Worm (Caenorhabditis elegans) whole organism, young adult: ENCODE data around the gene epac-1.

ENCODE experiments used
- B0261.1 ChIP-seq: sonication (generic microtip); optimal IDR thresholded peaks from 2 replicates; lab custom pipeline; 2016; ENCODE audit warnings: mild to moderate bottlenecking, missing genetic modification characterization, moderate library complexity, missing compliant biosample characterization
- C06A6.2 ChIP-seq: fragments of 200-800 bp; sonication (Bioruptor generic); conservative IDR thresholded peaks from 2 replicates; pipeline ENCODE4 v1.3.6; 2022; ENCODE audit warnings: missing genetic modification characterization, missing compliant biosample characterization
- C17E4.6 ChIP-seq: fragments of 200-800 bp; sonication (Bioruptor generic); IDR thresholded peaks from 2 replicates; pipeline ENCODE4 v1.3.6; 2022; ENCODE audit warnings: missing genetic modification reagents, missing genetic modification characterization, missing compliant biosample characterization
- F52B5.7 ChIP-seq: sonication (generic microtip); optimal IDR thresholded peaks from 2 replicates; lab custom pipeline; 2016; ENCODE audit warnings: mild to moderate bottlenecking, missing genetic modification characterization, missing compliant biosample characterization
- F55B11.4 ChIP-seq: sonication (generic microtip); optimal IDR thresholded peaks from 2 replicates; lab custom pipeline; 2016; ENCODE audit warnings: missing compliant biosample characterization, missing genetic modification characterization, borderline replicate concordance; ENCODE audit not compliant: insufficient read depth
- F57A8.1 ChIP-seq: fragments of 200-800 bp; sonication (Bioruptor generic); optimal IDR thresholded peaks from 2 replicates; lab custom pipeline; 2018; ENCODE audit warnings: mild to moderate bottlenecking, missing genetic modification characterization, moderate library complexity, missing compliant biosample characterization
- F57C9.4 ChIP-seq: sonication (generic microtip); optimal IDR thresholded peaks from 2 replicates; lab custom pipeline; 2017; ENCODE audit warnings: mild to moderate bottlenecking, missing genetic modification characterization, missing compliant biosample characterization
- T07F8.4 ChIP-seq: sonication (generic microtip); optimal IDR thresholded peaks from 2 replicates; lab custom pipeline; 2016; ENCODE audit warnings: mild to moderate bottlenecking, missing genetic modification characterization, moderate library complexity, missing compliant biosample characterization
- T26A5.8 ChIP-seq: sonication (generic microtip); optimal IDR thresholded peaks from 2 replicates; lab custom pipeline; 2016; ENCODE audit warnings: missing genetic modification characterization, missing compliant biosample characterization
- Y56A3A.18 ChIP-seq: fragments of 200-800 bp; sonication (Bioruptor generic); IDR thresholded peaks from 2 replicates; pipeline ENCODE4 v1.3.6; 2022; ENCODE audit warnings: missing genetic modification reagents, missing genetic modification characterization, missing compliant biosample characterization
- Y95B8A.8 ChIP-seq: fragments of 200-800 bp; sonication (Bioruptor generic); IDR thresholded peaks from 2 replicates; pipeline ENCODE4 v1.3.6; 2022; ENCODE audit warnings: missing genetic modification reagents, missing genetic modification characterization, missing compliant biosample characterization
- aptf-2 ChIP-seq: fragments of 200-800 bp; sonication (Bioruptor generic); conservative IDR thresholded peaks from 2 replicates; pipeline ENCODE4 v1.3.6; 2022; ENCODE audit warnings: missing genetic modification reagents, missing genetic modification characterization, missing compliant biosample characterization
- bed-2 ChIP-seq: fragments of 200-800 bp; sonication (Bioruptor generic); IDR thresholded peaks from 2 replicates; pipeline ENCODE4 v1.3.6; 2022; ENCODE audit warnings: missing genetic modification reagents, missing genetic modification characterization, missing compliant biosample characterization
- ccch-3 ChIP-seq: fragments of 200-800 bp; sonication (Bioruptor generic); optimal IDR thresholded peaks from 2 replicates; lab custom pipeline; 2018; ENCODE audit warnings: mild to moderate bottlenecking, missing genetic modification characterization, missing compliant biosample characterization
- cebp-1 ChIP-seq, 2 experiments: fragments of 200-800 bp in 1 of 2; sonication (Bioruptor generic) in 1 of 2; sonication (generic microtip) in 1 of 2; IDR thresholded peaks in 1 of 2; optimal IDR thresholded peaks in 1 of 2; 2 replicates each; pipeline versions ENCODE4 v1.3.6 to Lab custom; 2017 to 2022; ENCODE audit warnings: missing compliant biosample characterization in 2 of 2, missing genetic modification characterization in 2 of 2, mild to moderate bottlenecking in 1 of 2, missing genetic modification reagents in 1 of 2, moderate library complexity in 1 of 2
- cebp-2 ChIP-seq: fragments of 200-800 bp; sonication (Bioruptor generic); IDR thresholded peaks from 2 replicates; pipeline ENCODE4 v1.3.6; 2022; ENCODE audit warnings: missing genetic modification characterization, missing compliant biosample characterization
- ceh-27 ChIP-seq: fragments of 200-800 bp; sonication (Bioruptor generic); optimal IDR thresholded peaks from 2 replicates; lab custom pipeline; 2018; ENCODE audit warnings: mild to moderate bottlenecking, missing genetic modification characterization, moderate library complexity, missing compliant biosample characterization
- ceh-91 ChIP-seq: fragments of 200-800 bp; sonication (Bioruptor generic); IDR thresholded peaks from 2 replicates; pipeline ENCODE4 v1.3.6; 2022; ENCODE audit warnings: missing genetic modification reagents, missing genetic modification characterization, missing compliant biosample characterization
- die-1 ChIP-seq: sonication (generic microtip); optimal IDR thresholded peaks from 2 replicates; lab custom pipeline; 2016; ENCODE audit warnings: missing genotype, mild to moderate bottlenecking, missing genetic modification characterization, missing compliant biosample characterization
- egl-18 ChIP-seq: fragments of 200-800 bp; sonication (Bioruptor generic); IDR thresholded peaks from 2 replicates; pipeline ENCODE4 v1.3.6; 2022; ENCODE audit warnings: missing genetic modification reagents, missing genetic modification characterization, missing compliant biosample characterization
- egl-44 ChIP-seq: fragments of 200-800 bp; sonication (Bioruptor generic); IDR thresholded peaks from 2 replicates; pipeline ENCODE4 v1.3.6; 2022; ENCODE audit warnings: missing genetic modification reagents, missing genetic modification characterization, missing compliant biosample characterization
- let-526 ChIP-seq: fragments of 200-800 bp; sonication (Bioruptor generic); IDR thresholded peaks from 2 replicates; pipeline ENCODE4 v1.3.6; 2022; ENCODE audit warnings: missing genetic modification reagents, missing genetic modification characterization, missing compliant biosample characterization
- let-607 ChIP-seq, 2 experiments: fragments of 200-800 bp in 1 of 2; sonication (Bioruptor generic) in 1 of 2; sonication (generic microtip) in 1 of 2; optimal IDR thresholded peaks; 2 replicates each; lab custom pipeline; 2016 to 2018; ENCODE audit warnings: mild to moderate bottlenecking in 2 of 2, missing compliant biosample characterization in 2 of 2, missing genetic modification characterization in 2 of 2, moderate library complexity in 2 of 2, missing genotype in 1 of 2
- lin-40 ChIP-seq: sonication (generic microtip); optimal IDR thresholded peaks from 2 replicates; lab custom pipeline; 2016; ENCODE audit warnings: missing genetic modification characterization, mild to moderate bottlenecking, missing compliant biosample characterization, missing genotype, missing genetic modification reagents
- lin-54 ChIP-seq: fragments of 200-800 bp; sonication (Bioruptor generic); optimal IDR thresholded peaks from 2 replicates; lab custom pipeline; 2018; ENCODE audit warnings: mild to moderate bottlenecking, missing genetic modification characterization, missing compliant biosample characterization
- lsy-27 ChIP-seq: sonication (generic microtip); optimal IDR thresholded peaks from 2 replicates; lab custom pipeline; 2017; ENCODE audit warnings: missing genetic modification characterization, mild to moderate bottlenecking, missing compliant biosample characterization, antibody characterized with exemption, missing genotype, borderline replicate concordance; ENCODE audit not compliant: insufficient read depth
- mes-4 ChIP-seq: sonication (generic microtip); optimal IDR thresholded peaks from 2 replicates; lab custom pipeline; 2016; ENCODE audit warnings: missing genotype, missing genetic modification characterization, missing compliant biosample characterization
- nhr-80 ChIP-seq: sonication (generic microtip); optimal IDR thresholded peaks from 2 replicates; lab custom pipeline; 2016; ENCODE audit warnings: missing genetic modification characterization, missing compliant biosample characterization
- repo-1 ChIP-seq: sonication (generic microtip); optimal IDR thresholded peaks from 2 replicates; lab custom pipeline; 2017; ENCODE audit warnings: mild to moderate bottlenecking, missing genetic modification characterization, missing compliant biosample characterization
- rpc-1 ChIP-seq, 2 experiments: fragments of 150-350 bp in 1 of 2; sonication (generic microtip) in 1 of 2; optimal IDR thresholded peaks; 2 replicates each; lab custom pipeline; 2014 to 2018; ENCODE audit warnings: missing biosample characterization in 1 of 2, missing genetic modification characterization in 1 of 2, missing genetic modification reagents in 1 of 2, missing genotype in 1 of 2
- sdz-38 ChIP-seq: sonication (generic microtip); optimal IDR thresholded peaks from 2 replicates; lab custom pipeline; 2016; ENCODE audit warnings: missing genotype, missing genetic modification characterization, missing compliant biosample characterization
- sea-2 ChIP-seq: fragments of 200-800 bp; sonication (Bioruptor generic); IDR thresholded peaks from 2 replicates; pipeline ENCODE4 v1.3.6; 2022; ENCODE audit warnings: missing genetic modification characterization, missing compliant biosample characterization
- snpc-1.1 ChIP-seq: sonication (generic microtip); optimal IDR thresholded peaks from 2 replicates; lab custom pipeline; 2017; ENCODE audit warnings: missing genetic modification characterization, mild to moderate bottlenecking, missing compliant biosample characterization, antibody characterized with exemption, moderate library complexity, missing genotype, missing genetic modification reagents; ENCODE audit not compliant: insufficient read depth
- snpc-1.3 ChIP-seq: sonication (generic microtip); optimal IDR thresholded peaks from 2 replicates; lab custom pipeline; 2017; ENCODE audit warnings: missing genetic modification characterization, mild to moderate bottlenecking, missing compliant biosample characterization, antibody characterized with exemption, moderate library complexity, missing genotype, missing genetic modification reagents; ENCODE audit not compliant: insufficient read depth
- somi-1 ChIP-seq: fragments of 200-800 bp; sonication (Bioruptor generic); optimal IDR thresholded peaks from 2 replicates; lab custom pipeline; 2018; ENCODE audit warnings: mild to moderate bottlenecking, missing genetic modification characterization, missing compliant biosample characterization
- tlf-1 ChIP-seq: fragments of 200-800 bp; sonication (Bioruptor generic); optimal IDR thresholded peaks from 2 replicates; lab custom pipeline; 2018; ENCODE audit warnings: mild to moderate bottlenecking, missing genetic modification characterization, missing compliant biosample characterization
- ztf-6 ChIP-seq: fragments of 200-800 bp; sonication (Bioruptor generic); IDR thresholded peaks from 2 replicates; pipeline ENCODE4 v1.3.6; 2022; ENCODE audit warnings: missing genetic modification reagents, missing genetic modification characterization, missing compliant biosample characterization

epac-1 gene

ce11 chrIII:10160385-10160784, 28.6 kb upstream of the epac-1 start, which contains the start of the genes K08E5.5 and mua-3:
Gene K08E5.5 (minus strand): TSS chrIII:10160485.
Gene mua-3 (plus strand): TSS chrIII:10160697.
- TF ChIP-seq bed-2: no peak
- no peak for TF ChIP-seq aptf-2 (GFP tag; lab: Robert Waterston, UW)
- no peak for TF ChIP-seq F57A8.1 (GFP tag; lab: Kevin White, UChicago)
- no peak for TF ChIP-seq F55B11.4 (tag; lab: Kevin White, UChicago)
- TF ChIP-seq F57C9.4 (tag; lab: Kevin White, UChicago): no peak
- no peak for TF ChIP-seq mes-4 (tag; lab: Kevin White, UChicago)
- no peak for TF ChIP-seq rpc-1 (optimal IDR thresholded peaks at IDR 0.05; lab: Kevin White, UChicago)
- TF ChIP-seq rpc-1 (tag; optimal IDR thresholded peaks at IDR 0.05; lab: Kevin White, UChicago): no peak
- no peak for TF ChIP-seq T07F8.4
- TF ChIP-seq tlf-1 (GFP tag; lab: Kevin White, UChicago): no peak
- no peak for TF ChIP-seq let-526 (GFP tag; lab: Robert Waterston, UW)
- no peak for TF ChIP-seq ccch-3 (GFP tag; lab: Kevin White, UChicago)
- no peak for TF ChIP-seq T26A5.8 (tag; lab: Kevin White, UChicago)
- TF ChIP-seq snpc-1.1 (tag; lab: Kevin White, UChicago): no peak
- TF ChIP-seq repo-1 (tag; lab: Kevin White, UChicago): no peak
- no peak for TF ChIP-seq cebp-1 (GFP tag; IDR thresholded peaks at IDR 0.05; lab: Robert Waterston, UW)
- no peak for TF ChIP-seq cebp-1 (tag; optimal IDR thresholded peaks at IDR 0.05; lab: Kevin White, UChicago)
- TF ChIP-seq egl-44: no peak
- no peak for TF ChIP-seq Y95B8A.8 (GFP tag; lab: Robert Waterston, UW)
- TF ChIP-seq ceh-27: no peak
- TF ChIP-seq ceh-91: no peak
- TF ChIP-seq B0261.1 (tag; lab: Kevin White, UChicago): no peak

- TF ChIP-seq die-1 (tag; lab: Kevin White, UChicago): no peak
- no peak for TF ChIP-seq Y56A3A.18 (GFP tag; lab: Robert Waterston, UW)
- no peak for TF ChIP-seq snpc-1.3
Observed at ce11 chrIII:10170265-10170664, 18.7 kb upstream of the epac-1 start.

- TF ChIP-seq Y95B8A.8 (GFP tag; lab: Robert Waterston, UW) (no peak), ztf-6 (GFP tag; lab: Robert Waterston, UW) (no peak), sea-2 (GFP tag; lab: Robert Waterston, UW) (no peak)
Observed at ce11 chrIII:10178023-10178422, 11.0 kb upstream of the epac-1 start.

- TF ChIP-seq Y95B8A.8 (GFP tag; lab: Robert Waterston, UW) (no peak), lin-40 (tag; lab: Kevin White, UChicago) (no peak), C06A6.2 (GFP tag; lab: Robert Waterston, UW) (no peak), somi-1 (GFP tag; lab: Kevin White, UChicago) (no peak), lsy-27 (no peak), lin-54 (GFP tag; lab: Kevin White, UChicago) (no peak), snpc-1.3 (no peak), egl-18 (GFP tag; lab: Robert Waterston, UW) (no peak), nhr-80 (no peak), let-607 (tag; optimal IDR thresholded peaks at IDR 0.05; lab: Kevin White, UChicago) (no peak), C17E4.6 (GFP tag; lab: Robert Waterston, UW) (no peak), cebp-2 (GFP tag; lab: Robert Waterston, UW) (no peak), sdz-38 (tag; lab: Kevin White, UChicago) (no peak), egl-44 (no peak), F52B5.7 (tag; lab: Kevin White, UChicago) (no peak)
Observed at ce11 chrIII:10178552-10178951, 10.5 kb upstream of the epac-1 start.
